Fruit fly (Drosophila melanogaster): Measurements from ENCODE around the gene f.

The f gene

DNA sequence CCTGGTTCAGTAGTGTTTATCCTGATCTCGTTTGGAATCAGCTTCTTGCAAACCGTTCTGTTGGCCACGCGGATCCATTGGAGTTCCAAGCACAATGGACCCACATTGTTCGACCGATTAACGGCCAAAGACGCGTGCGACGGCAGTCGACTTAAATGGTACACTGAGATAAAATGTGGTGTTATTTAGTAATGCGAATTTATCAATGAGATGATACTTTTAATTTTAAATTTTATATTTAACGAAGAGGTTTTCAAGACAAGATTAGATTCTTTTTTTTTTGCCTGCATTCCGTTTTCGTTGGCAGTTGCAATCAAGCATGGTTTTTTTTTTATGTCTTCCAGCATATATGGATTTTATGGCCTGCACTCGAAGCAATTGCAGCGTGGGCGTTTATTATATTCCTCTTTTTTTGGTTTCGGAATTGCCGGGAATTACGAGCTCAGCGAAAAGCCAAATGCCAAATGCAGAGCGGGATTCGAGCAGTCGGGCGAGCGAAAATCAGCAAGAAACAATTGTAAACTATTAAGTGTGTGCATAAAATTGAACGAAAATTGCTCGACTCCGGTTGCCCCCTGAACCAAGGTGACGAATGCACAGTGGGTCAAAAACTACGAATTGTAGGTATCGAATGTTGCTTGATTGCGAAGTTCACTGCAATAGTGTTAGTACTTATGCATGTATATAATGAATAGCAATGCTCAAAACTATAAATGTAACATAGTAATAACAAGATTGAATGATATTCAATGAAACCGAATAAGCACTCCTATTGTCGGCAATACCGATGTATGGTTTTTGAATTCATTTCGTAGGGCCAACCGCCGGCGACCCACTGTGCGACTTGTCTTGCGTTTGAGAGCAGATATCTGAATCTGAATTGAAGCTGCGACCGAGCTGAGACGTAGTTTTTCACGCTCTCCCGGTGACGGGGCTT, 66.4 kb downstream of the f start (continued):
- peak; percentile 59 for TF ChIP-seq sob (GFP tag; IDR thresholded peaks at IDR 0.05)
- peak; percentile 43 for TF ChIP-seq CG10979 (tag; optimal IDR thresholded peaks at IDR 0.05)
- TF ChIP-seq CTCF (GFP tag; optimal IDR thresholded peaks at IDR 0.05) = peak; percentile 24
- TF ChIP-seq CG11456 (GFP tag; IDR thresholded peaks at IDR 0.05) = peak; percentile 61; the same call in 2 of the 3 replicates
- peak; percentile 81 for TF ChIP-seq CG11695 (GFP tag; IDR thresholded peaks at IDR 0.05)
- TF ChIP-seq BEAF-32 (GFP tag; optimal IDR thresholded peaks at IDR 0.05) = no peak
- peak; percentile 29 for TF ChIP-seq tup (GFP tag; optimal IDR thresholded peaks at IDR 0.05)
- TF ChIP-seq gsb (GFP tag; IDR thresholded peaks at IDR 0.05) = peak; percentile 59; the same call in 1 of the 2 replicates
- TF ChIP-seq stc (GFP tag; IDR thresholded peaks at IDR 0.05) = peak; percentile 62
- peak; percentile 60; the same call in 2 of the 3 replicates for TF ChIP-seq ci (GFP tag; IDR thresholded peaks at IDR 0.05)
- peak; percentile 74; the same call in 1 of the 2 replicates for TF ChIP-seq CG31441 (GFP tag; IDR thresholded peaks at IDR 0.05)
- TF ChIP-seq CG6791 (GFP tag; IDR thresholded peaks at IDR 0.05; ENCODE audit: partially characterized antibody) = no peak
- TF ChIP-seq Sry-δ (GFP tag; optimal IDR thresholded peaks at IDR 0.05) = no peak
- peak; percentile 52 for TF ChIP-seq CHES-1-like (GFP tag; optimal IDR thresholded peaks at IDR 0.05)
- TF ChIP-seq CG4854 (GFP tag; optimal IDR thresholded peaks at IDR 0.05) = no peak
- TF ChIP-seq ssp (GFP tag; IDR thresholded peaks at IDR 0.05) = peak; percentile 24; the same call in 1 of the 2 replicates
- TF ChIP-seq br (optimal IDR thresholded peaks at IDR 0.05) = no peak
- no peak for TF ChIP-seq CG15073 (GFP tag; optimal IDR thresholded peaks at IDR 0.05)
- no peak for TF ChIP-seq CG31388 (GFP tag; optimal IDR thresholded peaks at IDR 0.05)
- TF ChIP-seq her (GFP tag; optimal IDR thresholded peaks at IDR 0.05) = peak; percentile 17
- TF ChIP-seq ttk (GFP tag; IDR thresholded peaks at IDR 0.05) = no peak
- peak; percentile 31; the same call in 1 of the 2 replicates for TF ChIP-seq onecut (GFP tag; IDR thresholded peaks at IDR 0.05)
- peak; percentile 11 for TF ChIP-seq CG1529 (GFP tag; optimal IDR thresholded peaks at IDR 0.05)
- TF ChIP-seq Bdp1 (GFP tag; optimal IDR thresholded peaks at IDR 0.05) = peak; percentile 52
- peak; percentile 40 for TF ChIP-seq CG4328 (GFP tag; optimal IDR thresholded peaks at IDR 0.05)
- TF ChIP-seq trem (tag; optimal IDR thresholded peaks at IDR 0.05) = no peak
- peak; percentile 71 for TF ChIP-seq lab (GFP tag; optimal IDR thresholded peaks at IDR 0.05)
- peak; percentile 24 for TF ChIP-seq Usf (GFP tag; optimal IDR thresholded peaks at IDR 0.05)
- peak; percentile 47 for TF ChIP-seq CG12299 (tag; optimal IDR thresholded peaks at IDR 0.05)
- peak; percentile 9 for TF ChIP-seq CG10267 (tag; optimal IDR thresholded peaks at IDR 0.05)
- peak; percentile 54; the same call in 2 of the 3 replicates for TF ChIP-seq CG34422 (GFP tag; IDR thresholded peaks at IDR 0.05)
- TF ChIP-seq jumu (GFP tag; optimal IDR thresholded peaks at IDR 0.05) = peak; percentile 41
- peak; percentile 63 for TF ChIP-seq CG7786 (GFP tag; optimal IDR thresholded peaks at IDR 0.05)
- peak; percentile 54 for TF ChIP-seq CG6689 (GFP tag; IDR thresholded peaks at IDR 0.05)
- peak; percentile 71 for TF ChIP-seq CG9215 (GFP tag; IDR thresholded peaks at IDR 0.05)
- peak; percentile 3 for TF ChIP-seq CG7928 (GFP tag; optimal IDR thresholded peaks at IDR 0.05)
- no peak for TF ChIP-seq p53 (GFP tag; optimal IDR thresholded peaks at IDR 0.05)
- peak; percentile 71 for TF ChIP-seq CG9817 (tag; optimal IDR thresholded peaks at IDR 0.05)
- no peak for TF ChIP-seq CG15479 (GFP tag; optimal IDR thresholded peaks at IDR 0.05)
- peak; percentile 73 for TF ChIP-seq lmd (GFP tag; IDR thresholded peaks at IDR 0.05)
- peak; percentile 32 for TF ChIP-seq Fer2 (tag; optimal IDR thresholded peaks at IDR 0.05)
- TF ChIP-seq CG18619 (GFP tag; optimal IDR thresholded peaks at IDR 0.05) = peak; percentile 67
- peak; percentile 1 for TF ChIP-seq kah (GFP tag; optimal IDR thresholded peaks at IDR 0.05)
- TF ChIP-seq CG2199 (GFP tag; IDR thresholded peaks at IDR 0.05) = no peak
- TF ChIP-seq jing (GFP tag; optimal IDR thresholded peaks at IDR 0.05) = peak; percentile 45
- TF ChIP-seq CG3281 (GFP tag; optimal IDR thresholded peaks at IDR 0.05) = peak; percentile 79
- TF ChIP-seq CG2678 (tag; optimal IDR thresholded peaks at IDR 0.05) = peak; percentile 79
- peak; percentile 65 for TF ChIP-seq CG17385 (GFP tag; optimal IDR thresholded peaks at IDR 0.05)
- TF ChIP-seq Sox100B (GFP tag; optimal IDR thresholded peaks at IDR 0.05) = peak; percentile 41
- no peak for TF ChIP-seq pb (GFP tag; optimal IDR thresholded peaks at IDR 0.05)

All from whole organism, embryonic.